Worm (Caenorhabditis elegans) whole organism, late embryonic: ENCODE results near the gene acs-10.

Experiments used
- F13H6.1 ChIP-seq: sonication (generic microtip); optimal IDR thresholded peaks from 2 replicates; lab custom pipeline; 2016; ENCODE audit warnings: missing genetic modification characterization, missing compliant biosample characterization
- K02D7.2 ChIP-seq: sonication (generic microtip); optimal IDR thresholded peaks from 2 replicates; lab custom pipeline; 2017; ENCODE audit warnings: mild to moderate bottlenecking, missing genetic modification characterization, missing compliant biosample characterization
- K09A11.1 ChIP-seq: sonication (generic microtip); optimal IDR thresholded peaks from 2 replicates; lab custom pipeline; 2017; ENCODE audit warnings: antibody characterized with exemption, mild to moderate bottlenecking, missing genetic modification characterization, missing compliant biosample characterization; ENCODE audit not compliant: insufficient read depth
- ceh-14 ChIP-seq: sonication (generic microtip); optimal IDR thresholded peaks from 2 replicates; lab custom pipeline; 2016; ENCODE audit warnings: missing genotype, missing genetic modification characterization, missing compliant biosample characterization
- ceh-18 ChIP-seq: sonication (generic microtip); optimal IDR thresholded peaks from 2 replicates; lab custom pipeline; 2016; ENCODE audit warnings: missing genetic modification characterization, missing compliant biosample characterization
- ceh-19 ChIP-seq: fragments of 200-800 bp; sonication (Bioruptor generic); optimal IDR thresholded peaks from 2 replicates; lab custom pipeline; 2018; ENCODE audit warnings: mild to moderate bottlenecking, missing genetic modification characterization, missing compliant biosample characterization
- ceh-22 ChIP-seq: sonication (generic microtip); optimal IDR thresholded peaks from 2 replicates; lab custom pipeline; 2017; ENCODE audit warnings: missing biosample characterization, missing genetic modification characterization
- ceh-24 ChIP-seq: sonication (generic microtip); optimal IDR thresholded peaks from 2 replicates; lab custom pipeline; 2016; ENCODE audit warnings: mild to moderate bottlenecking, missing genetic modification characterization, missing compliant biosample characterization
- ceh-34 ChIP-seq: sonication (generic microtip); optimal IDR thresholded peaks from 2 replicates; lab custom pipeline; 2016; ENCODE audit warnings: mild to moderate bottlenecking, missing genetic modification characterization, missing compliant biosample characterization
- ceh-45 ChIP-seq: fragments of 200-800 bp; sonication (Bioruptor generic); IDR thresholded peaks from 2 replicates; pipeline ENCODE4 v1.3.6; 2022; ENCODE audit warnings: missing genetic modification reagents, missing genetic modification characterization, missing compliant biosample characterization
- ceh-48 ChIP-seq: sonication (generic microtip); optimal IDR thresholded peaks from 2 replicates; lab custom pipeline; 2016; ENCODE audit warnings: missing genetic modification characterization, inconsistent platforms, missing compliant biosample characterization
- elt-2 ChIP-seq: sonication (generic microtip); optimal IDR thresholded peaks from 2 replicates; lab custom pipeline; 2016; ENCODE audit warnings: missing genetic modification reagents, missing genetic modification characterization, missing compliant biosample characterization
- ets-4 ChIP-seq: sonication (generic microtip); optimal IDR thresholded peaks from 2 replicates; lab custom pipeline; 2016; ENCODE audit warnings: missing genetic modification characterization, missing compliant biosample characterization
- eyg-1 ChIP-seq: sonication (generic microtip); optimal IDR thresholded peaks from 2 replicates; lab custom pipeline; 2016; ENCODE audit warnings: missing genotype, missing genetic modification characterization, missing compliant biosample characterization
- hlh-15 ChIP-seq: sonication (generic microtip); optimal IDR thresholded peaks from 2 replicates; lab custom pipeline; 2016; ENCODE audit warnings: missing genetic modification characterization, missing compliant biosample characterization
- hlh-30 ChIP-seq: sonication (generic microtip); optimal IDR thresholded peaks from 2 replicates; lab custom pipeline; 2017; ENCODE audit warnings: antibody characterized with exemption, missing genetic modification characterization, missing compliant biosample characterization; ENCODE audit not compliant: insufficient read depth
- hlh-8 ChIP-seq: sonication (generic microtip); optimal IDR thresholded peaks from 2 replicates; lab custom pipeline; 2016; ENCODE audit warnings: missing genotype, missing genetic modification characterization, missing compliant biosample characterization
- lin-11 ChIP-seq: fragments of 200-800 bp; sonication (Bioruptor generic); optimal IDR thresholded peaks from 2 replicates; lab custom pipeline; 2018; ENCODE audit warnings: mild to moderate bottlenecking, missing genetic modification characterization, missing compliant biosample characterization
- nfya-1 ChIP-seq: sonication (generic microtip); optimal IDR thresholded peaks from 2 replicates; lab custom pipeline; 2017; ENCODE audit warnings: missing genetic modification characterization, mild to moderate bottlenecking, missing compliant biosample characterization, antibody characterized with exemption, moderate library complexity
- nhr-232 ChIP-seq: sonication (generic microtip); optimal IDR thresholded peaks from 2 replicates; lab custom pipeline; 2016; ENCODE audit warnings: missing genetic modification characterization, missing compliant biosample characterization
- odd-2 ChIP-seq: sonication (generic microtip); optimal IDR thresholded peaks from 2 replicates; lab custom pipeline; 2017; ENCODE audit warnings: antibody characterized with exemption, mild to moderate bottlenecking, missing genetic modification characterization, missing compliant biosample characterization
- pat-9 ChIP-seq: fragments of 200-800 bp; sonication (Bioruptor generic); optimal IDR thresholded peaks from 2 replicates; lab custom pipeline; 2018; ENCODE audit warnings: mild to moderate bottlenecking, missing genetic modification characterization, moderate library complexity, missing compliant biosample characterization
- pax-1 ChIP-seq: fragments of 150-350 bp; optimal IDR thresholded peaks from 2 replicates; lab custom pipeline; 2014; ENCODE audit warnings: missing biosample characterization, missing genetic modification characterization
- pqm-1 ChIP-seq: sonication (generic microtip); optimal IDR thresholded peaks from 2 replicates; lab custom pipeline; 2016; ENCODE audit warnings: missing genetic modification characterization, missing compliant biosample characterization
- pros-1 ChIP-seq: fragments of 150-350 bp; optimal IDR thresholded peaks from 2 replicates; lab custom pipeline; 2014; ENCODE audit warnings: missing biosample characterization, missing genetic modification reagents, missing genetic modification characterization
- ref-2 ChIP-seq: sonication (generic microtip); optimal IDR thresholded peaks from 2 replicates; lab custom pipeline; 2016; ENCODE audit warnings: missing genetic modification characterization, missing compliant biosample characterization
- rnt-1 ChIP-seq: sonication (generic microtip); optimal IDR thresholded peaks from 2 replicates; lab custom pipeline; 2016; ENCODE audit warnings: missing genetic modification characterization, missing compliant biosample characterization
- syd-9 ChIP-seq: sonication (generic microtip); optimal IDR thresholded peaks from 2 replicates; lab custom pipeline; 2016; ENCODE audit warnings: mild to moderate bottlenecking, missing genetic modification characterization, moderate library complexity, missing compliant biosample characterization
- tbx-7 ChIP-seq: sonication (generic microtip); optimal IDR thresholded peaks from 2 replicates; lab custom pipeline; 2016; ENCODE audit warnings: missing genotype, missing genetic modification characterization, missing compliant biosample characterization
- unc-3 ChIP-seq, 2 experiments: fragments of 200-800 bp in 1 of 2; sonication (Bioruptor generic) in 1 of 2; sonication (generic microtip) in 1 of 2; conservative IDR thresholded peaks in 1 of 2; optimal IDR thresholded peaks in 1 of 2; 2 replicates each; pipeline versions ENCODE4 v1.3.6 to Lab custom; 2016 to 2022; ENCODE audit warnings: missing compliant biosample characterization in 2 of 2, missing genetic modification characterization in 2 of 2, missing genetic modification reagents in 1 of 2
- unc-42 ChIP-seq: sonication (generic microtip); optimal IDR thresholded peaks from 2 replicates; lab custom pipeline; 2016; ENCODE audit warnings: missing genotype, missing genetic modification characterization, missing compliant biosample characterization
- unc-55 ChIP-seq: sonication (generic microtip); optimal IDR thresholded peaks from 2 replicates; lab custom pipeline; 2017; ENCODE audit warnings: missing biosample characterization, missing genetic modification reagents, missing genetic modification characterization
- zip-5 ChIP-seq: sonication (generic microtip); optimal IDR thresholded peaks from 2 replicates; lab custom pipeline; 2016; ENCODE audit warnings: missing genetic modification characterization, missing compliant biosample characterization

Gene acs-10

DNA sequence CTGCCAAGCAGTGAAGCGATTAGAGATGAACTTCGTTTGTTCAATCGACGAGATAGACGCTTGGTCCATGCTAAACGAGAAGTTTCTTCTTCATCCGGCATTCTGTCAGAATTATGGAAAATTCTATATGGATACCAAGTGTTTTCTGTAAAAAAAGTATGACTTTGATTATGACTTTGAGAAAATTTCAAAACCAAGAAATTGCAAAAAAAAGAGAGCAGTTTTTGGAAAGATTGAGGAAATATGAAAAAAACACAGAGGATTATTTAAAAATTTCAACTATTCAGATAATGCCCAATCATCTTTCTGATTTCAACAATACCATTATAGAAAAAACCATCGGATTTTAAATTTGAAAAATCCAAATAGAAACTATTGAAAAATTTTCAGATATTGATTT is 1.0 kb upstream of the acs-10 start, which contains the start of gene par-1:
Gene par-1, minus strand, starts transcription at position 101 of the 400 bp plus-strand sequence.
- TF ChIP-seq lin-11 (no peak), K09A11.1 (tag; lab: Kevin White, UChicago) (no peak), nfya-1 (tag; lab: Kevin White, UChicago) (no peak), unc-3 (GFP tag; conservative IDR thresholded peaks at IDR 0.05; lab: Robert Waterston, UW) (no peak), unc-3 (tag; optimal IDR thresholded peaks at IDR 0.05; lab: Kevin White, UChicago) (no peak), F13H6.1 (tag; lab: Kevin White, UChicago) (no peak), odd-2 (no peak), syd-9 (tag; lab: Kevin White, UChicago) (no peak), unc-42 (no peak), ceh-34 (tag; lab: Kevin White, UChicago) (no peak), K02D7.2 (tag; lab: Kevin White, UChicago) (no peak), ceh-24 (no peak), pqm-1 (tag; lab: Kevin White, UChicago) (no peak), nhr-232 (no peak), hlh-15 (tag; lab: Kevin White, UChicago) (no peak), ceh-19 (no peak), pax-1 (tag; lab: Kevin White, UChicago) (no peak)

DNA sequence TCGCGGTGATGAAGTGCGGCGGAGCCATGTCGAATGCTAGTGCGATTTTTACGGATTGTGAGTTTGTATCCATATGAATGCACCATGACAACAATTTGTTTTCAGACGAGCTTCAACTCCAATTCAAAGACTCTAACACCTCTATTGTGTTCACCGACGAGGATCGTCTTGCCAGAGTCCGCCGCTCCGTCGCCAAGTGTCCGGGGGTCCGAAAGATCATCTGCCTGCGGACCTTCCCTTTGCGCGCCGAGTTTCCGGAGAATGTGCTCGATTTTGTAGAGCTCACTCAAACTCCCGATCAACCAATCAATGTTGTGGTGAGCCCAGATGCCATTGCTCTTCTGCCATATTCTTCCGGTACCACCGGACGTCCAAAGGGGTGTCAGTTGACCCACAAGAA is 815 bp downstream of the acs-10 start:
- no peak for TF ChIP-seq hlh-30
- no peak for TF ChIP-seq elt-2
- no peak for TF ChIP-seq ceh-19
- TF ChIP-seq rnt-1 (tag; lab: Kevin White, UChicago): no peak
- no peak for TF ChIP-seq ceh-14 (tag; lab: Kevin White, UChicago)
- no peak for TF ChIP-seq ceh-48 (tag; lab: Kevin White, UChicago)
- TF ChIP-seq hlh-8: no peak
- no peak for TF ChIP-seq ceh-18 (tag; lab: Kevin White, UChicago)
- no peak for TF ChIP-seq zip-5 (tag; lab: Kevin White, UChicago)
- no peak for TF ChIP-seq ref-2 (tag; lab: Kevin White, UChicago)
- no peak for TF ChIP-seq unc-42
- no peak for TF ChIP-seq F13H6.1 (tag; lab: Kevin White, UChicago)
- TF ChIP-seq eyg-1 (tag; lab: Kevin White, UChicago): no peak
- TF ChIP-seq ceh-45: no peak
- no peak for TF ChIP-seq nhr-232
- no peak for TF ChIP-seq pros-1 (tag; lab: Kevin White, UChicago)
- TF ChIP-seq ceh-34 (tag; lab: Kevin White, UChicago): no peak

DNA sequence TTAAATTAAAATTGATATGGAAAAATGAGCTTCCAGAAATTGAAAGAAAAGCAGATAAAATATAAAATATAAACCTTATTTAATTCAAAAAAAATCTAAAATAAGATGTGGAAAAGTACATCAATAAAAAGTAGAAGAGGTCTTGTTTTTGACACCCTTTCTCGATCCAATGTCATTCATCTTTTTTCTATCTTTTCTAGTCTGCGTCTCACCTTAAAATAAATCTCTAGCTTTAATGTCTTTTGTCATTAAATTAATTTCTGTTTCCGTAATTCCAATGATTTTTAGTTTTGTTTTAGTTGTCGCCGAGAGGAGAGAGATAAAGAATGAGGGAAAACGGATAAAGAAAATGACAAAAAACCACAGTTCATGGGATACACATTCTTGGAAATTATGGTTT is 2.8 kb downstream of the acs-10 start:
- TF ChIP-seq ceh-14 (tag; lab: Kevin White, UChicago): no peak
- no peak for TF ChIP-seq pat-9 (tag; lab: Kevin White, UChicago)
- no peak for TF ChIP-seq syd-9 (tag; lab: Kevin White, UChicago)
- TF ChIP-seq ceh-48 (tag; lab: Kevin White, UChicago): no peak
- TF ChIP-seq ceh-19: no peak
- no peak for TF ChIP-seq hlh-15 (tag; lab: Kevin White, UChicago)

ce11 chrV:14150966-14151365 is 4.7 kb downstream of the acs-10 start:
- TF ChIP-seq K02D7.2 (tag; lab: Kevin White, UChicago): no peak

- TF ChIP-seq unc-55 (GFP tag; lab: Kevin White, UChicago) (peak; percentile 76), ceh-18 (tag; lab: Kevin White, UChicago) (peak; percentile 46), pat-9 (tag; lab: Kevin White, UChicago) (peak; percentile 72), nhr-232 (no peak), K02D7.2 (tag; lab: Kevin White, UChicago) (no peak), syd-9 (tag; lab: Kevin White, UChicago) (peak; percentile 30), ceh-34 (tag; lab: Kevin White, UChicago) (peak; percentile 83), rnt-1 (tag; lab: Kevin White, UChicago) (peak; percentile 49)
These were observed 7.3 kb downstream of the acs-10 start for ce11 chrV:14153615-14154014.

DNA sequence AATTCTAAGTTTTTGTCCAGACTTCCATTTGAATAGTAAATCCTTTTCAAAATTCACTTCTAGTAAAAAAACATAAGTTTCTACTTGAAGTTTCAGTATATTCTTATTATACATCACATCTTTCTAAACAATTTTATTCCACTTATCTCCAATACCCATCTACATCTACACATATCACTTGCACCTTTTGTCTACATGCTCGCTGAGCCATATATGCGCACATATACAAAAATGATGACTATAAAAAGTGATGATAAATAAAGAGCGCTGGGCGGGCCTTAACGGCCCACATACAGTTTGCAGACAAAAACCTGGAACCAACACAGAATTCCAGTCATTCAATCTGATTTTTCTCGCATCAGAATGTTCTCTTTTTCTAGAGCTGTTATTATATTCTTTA is 10.2 kb downstream of the acs-10 start, which contains the start of gene AH10.2:
Gene AH10.2, plus strand, starts transcription at position 301 of the 400 bp plus-strand sequence.
- no peak for TF ChIP-seq ets-4 (tag; lab: Kevin White, UChicago)
- no peak for TF ChIP-seq ceh-22
- TF ChIP-seq nhr-232: no peak
- no peak for TF ChIP-seq tbx-7 (tag; lab: Kevin White, UChicago)
- TF ChIP-seq lin-11: no peak
